Worm (Caenorhabditis elegans) whole organism, late embryonic: ENCODE results near the gene mrps-26.

ENCODE experiments used
- C38D4.7 ChIP-seq: fragments of 200-800 bp; sonication (Bioruptor generic); optimal IDR thresholded peaks from 2 replicates; lab custom pipeline; 2018; ENCODE audit warnings: mild to moderate bottlenecking, missing genetic modification characterization, moderate library complexity, missing compliant biosample characterization
- ceh-18 ChIP-seq: sonication (generic microtip); optimal IDR thresholded peaks from 2 replicates; lab custom pipeline; 2016; ENCODE audit warnings: missing genetic modification characterization, missing compliant biosample characterization
- ceh-30 ChIP-seq: fragments of 150-350 bp; optimal IDR thresholded peaks from 2 replicates; lab custom pipeline; 2014; ENCODE audit warnings: missing biosample characterization, missing genetic modification characterization
- ceh-31 ChIP-seq: sonication (generic microtip); optimal IDR thresholded peaks from 2 replicates; lab custom pipeline; 2016; ENCODE audit warnings: missing genetic modification characterization, missing compliant biosample characterization
- ceh-34 ChIP-seq: sonication (generic microtip); optimal IDR thresholded peaks from 2 replicates; lab custom pipeline; 2016; ENCODE audit warnings: mild to moderate bottlenecking, missing genetic modification characterization, missing compliant biosample characterization
- ceh-6 ChIP-seq: fragments of 200-800 bp; sonication (Bioruptor generic); optimal IDR thresholded peaks from 2 replicates; lab custom pipeline; 2018; ENCODE audit warnings: mild to moderate bottlenecking, missing genetic modification characterization, missing compliant biosample characterization
- che-1 ChIP-seq: sonication (generic microtip); optimal IDR thresholded peaks from 2 replicates; lab custom pipeline; 2016; ENCODE audit warnings: mild to moderate bottlenecking, missing genetic modification characterization, missing compliant biosample characterization
- dmd-4 ChIP-seq: sonication (generic microtip); optimal IDR thresholded peaks from 2 replicates; lab custom pipeline; 2016; ENCODE audit warnings: borderline replicate concordance, missing genetic modification characterization, missing compliant biosample characterization
- dve-1 ChIP-seq: sonication (generic microtip); optimal IDR thresholded peaks from 2 replicates; lab custom pipeline; 2017; ENCODE audit warnings: antibody characterized with exemption, mild to moderate bottlenecking, missing genetic modification characterization, missing compliant biosample characterization
- elt-2 ChIP-seq: sonication (generic microtip); optimal IDR thresholded peaks from 2 replicates; lab custom pipeline; 2016; ENCODE audit warnings: missing genetic modification reagents, missing genetic modification characterization, missing compliant biosample characterization
- ets-4 ChIP-seq: sonication (generic microtip); optimal IDR thresholded peaks from 2 replicates; lab custom pipeline; 2016; ENCODE audit warnings: missing genetic modification characterization, missing compliant biosample characterization
- eyg-1 ChIP-seq: sonication (generic microtip); optimal IDR thresholded peaks from 2 replicates; lab custom pipeline; 2016; ENCODE audit warnings: missing genotype, missing genetic modification characterization, missing compliant biosample characterization
- fkh-6 ChIP-seq: sonication (generic microtip); optimal IDR thresholded peaks from 2 replicates; lab custom pipeline; 2016; ENCODE audit warnings: missing genetic modification characterization, missing compliant biosample characterization
- hlh-13 ChIP-seq: fragments of 200-800 bp; sonication (Bioruptor generic); optimal IDR thresholded peaks from 2 replicates; lab custom pipeline; 2018; ENCODE audit warnings: mild to moderate bottlenecking, missing genetic modification characterization, missing compliant biosample characterization
- hlh-30 ChIP-seq: sonication (generic microtip); optimal IDR thresholded peaks from 2 replicates; lab custom pipeline; 2017; ENCODE audit warnings: antibody characterized with exemption, missing genetic modification characterization, missing compliant biosample characterization; ENCODE audit not compliant: insufficient read depth
- lim-6 ChIP-seq: sonication (generic microtip); optimal IDR thresholded peaks from 2 replicates; lab custom pipeline; 2016; ENCODE audit warnings: missing genetic modification characterization, missing compliant biosample characterization
- nfya-1 ChIP-seq: sonication (generic microtip); optimal IDR thresholded peaks from 2 replicates; lab custom pipeline; 2017; ENCODE audit warnings: missing genetic modification characterization, mild to moderate bottlenecking, missing compliant biosample characterization, antibody characterized with exemption, moderate library complexity
- nhr-11 ChIP-seq: fragments of 150-350 bp; optimal IDR thresholded peaks from 2 replicates; lab custom pipeline; 2014; ENCODE audit warnings: missing biosample characterization, missing genetic modification characterization
- nhr-232 ChIP-seq: sonication (generic microtip); optimal IDR thresholded peaks from 2 replicates; lab custom pipeline; 2016; ENCODE audit warnings: missing genetic modification characterization, missing compliant biosample characterization
- odd-2 ChIP-seq: sonication (generic microtip); optimal IDR thresholded peaks from 2 replicates; lab custom pipeline; 2017; ENCODE audit warnings: antibody characterized with exemption, mild to moderate bottlenecking, missing genetic modification characterization, missing compliant biosample characterization
- pax-1 ChIP-seq: fragments of 150-350 bp; optimal IDR thresholded peaks from 2 replicates; lab custom pipeline; 2014; ENCODE audit warnings: missing biosample characterization, missing genetic modification characterization
- pha-2 ChIP-seq: sonication (generic microtip); optimal IDR thresholded peaks from 2 replicates; lab custom pipeline; 2017; ENCODE audit warnings: mild to moderate bottlenecking, missing genetic modification characterization, missing compliant biosample characterization
- pha-4 ChIP-seq: fragments of 150-350 bp; optimal IDR thresholded peaks from 2 replicates; lab custom pipeline; 2018; ENCODE audit warnings: missing biosample characterization, missing genetic modification reagents, missing genetic modification characterization
- rnt-1 ChIP-seq: sonication (generic microtip); optimal IDR thresholded peaks from 2 replicates; lab custom pipeline; 2016; ENCODE audit warnings: missing genetic modification characterization, missing compliant biosample characterization
- sdc-2 ChIP-seq: sonication (generic microtip); optimal IDR thresholded peaks from 2 replicates; lab custom pipeline; 2016; ENCODE audit warnings: missing genotype, missing genetic modification characterization, missing compliant biosample characterization
- sox-4 ChIP-seq: sonication (generic microtip); optimal IDR thresholded peaks from 2 replicates; lab custom pipeline; 2017; ENCODE audit warnings: mild to moderate bottlenecking, missing genetic modification characterization, inconsistent platforms, missing compliant biosample characterization
- syd-9 ChIP-seq: sonication (generic microtip); optimal IDR thresholded peaks from 2 replicates; lab custom pipeline; 2016; ENCODE audit warnings: mild to moderate bottlenecking, missing genetic modification characterization, moderate library complexity, missing compliant biosample characterization
- unc-3 ChIP-seq, 2 experiments: fragments of 200-800 bp in 1 of 2; sonication (Bioruptor generic) in 1 of 2; sonication (generic microtip) in 1 of 2; conservative IDR thresholded peaks in 1 of 2; optimal IDR thresholded peaks in 1 of 2; 2 replicates each; pipeline versions ENCODE4 v1.3.6 to Lab custom; 2016 to 2022; ENCODE audit warnings: missing compliant biosample characterization in 2 of 2, missing genetic modification characterization in 2 of 2, missing genetic modification reagents in 1 of 2
- unc-42 ChIP-seq: sonication (generic microtip); optimal IDR thresholded peaks from 2 replicates; lab custom pipeline; 2016; ENCODE audit warnings: missing genotype, missing genetic modification characterization, missing compliant biosample characterization
- unc-55 ChIP-seq: sonication (generic microtip); optimal IDR thresholded peaks from 2 replicates; lab custom pipeline; 2017; ENCODE audit warnings: missing biosample characterization, missing genetic modification reagents, missing genetic modification characterization
- ztf-16 ChIP-seq: sonication (generic microtip); optimal IDR thresholded peaks from 2 replicates; lab custom pipeline; 2017; ENCODE audit warnings: missing genetic modification characterization, missing compliant biosample characterization

Gene mrps-26

DNA sequence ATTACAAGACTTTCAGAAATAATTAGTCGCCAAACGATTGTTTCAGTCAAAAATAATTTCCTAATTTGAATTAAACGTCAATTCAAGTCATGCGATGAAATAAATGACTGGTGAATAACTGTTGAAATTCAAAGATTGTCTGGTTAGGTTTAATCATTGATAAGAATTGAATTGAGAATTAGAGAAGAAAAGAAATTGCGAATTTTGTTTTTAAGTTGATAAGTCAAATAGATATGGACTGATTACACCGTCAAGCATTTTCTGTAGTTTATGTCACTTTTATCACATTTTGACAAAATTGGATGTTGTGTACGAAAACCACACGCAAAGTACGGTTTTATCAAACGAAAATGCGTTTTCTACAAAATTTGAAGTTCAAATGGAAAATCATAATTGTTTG, 33.1 kb upstream of the mrps-26 start:
- TF ChIP-seq elt-2 (tag; lab: Kevin White, UChicago) (peak; percentile 47), hlh-13 (GFP tag; lab: Kevin White, UChicago) (no peak)

ce11 chrIII:5202641-5203040, 31.8 kb upstream of the mrps-26 start:
- TF ChIP-seq ceh-18 (tag; lab: Kevin White, UChicago), result peak; percentile 20
- peak; percentile 5 for TF ChIP-seq elt-2 (tag; lab: Kevin White, UChicago)
- TF ChIP-seq nfya-1 (tag; lab: Kevin White, UChicago), result peak; percentile 66
- TF ChIP-seq ceh-31 (tag; lab: Kevin White, UChicago), result no peak
- peak; percentile 34 for TF ChIP-seq ets-4 (tag; lab: Kevin White, UChicago)
- no peak for TF ChIP-seq ceh-6 (GFP tag; lab: Kevin White, UChicago)
- TF ChIP-seq, all 69 proteins: peak for 4

DNA sequence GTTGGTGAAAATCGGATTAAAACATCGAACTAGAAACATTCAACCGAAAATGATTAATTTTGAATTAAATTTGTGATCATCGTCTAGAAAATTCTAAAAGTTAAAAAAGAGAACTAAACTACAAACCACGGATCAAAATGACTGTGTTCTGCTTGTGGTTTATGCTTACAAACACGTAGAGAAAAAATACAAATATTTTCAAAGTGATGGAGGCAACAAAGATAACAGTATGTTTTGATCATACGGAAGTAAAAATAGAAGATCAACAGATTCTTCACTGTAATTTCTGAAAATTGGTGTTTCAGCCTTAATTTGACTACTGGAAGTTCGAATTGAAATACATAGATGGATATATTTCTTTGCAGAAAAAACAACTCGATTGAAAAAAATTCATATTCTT, 31.1 kb upstream of the mrps-26 start:
- no peak for TF ChIP-seq sdc-2
- no peak for TF ChIP-seq odd-2 (tag; lab: Kevin White, UChicago)
- no peak for TF ChIP-seq nhr-232 (tag; lab: Kevin White, UChicago)
- TF ChIP-seq unc-42 (tag; lab: Kevin White, UChicago), result no peak
- TF ChIP-seq sox-4 (tag; lab: Kevin White, UChicago), result no peak
- no peak for TF ChIP-seq syd-9 (tag; lab: Kevin White, UChicago)
- no peak for TF ChIP-seq unc-3 (GFP tag; conservative IDR thresholded peaks at IDR 0.05; lab: Robert Waterston, UW)
- no peak for TF ChIP-seq unc-3 (tag; optimal IDR thresholded peaks at IDR 0.05; lab: Kevin White, UChicago)
- no peak for TF ChIP-seq nhr-11 (tag; lab: Kevin White, UChicago)
- TF ChIP-seq pax-1, result no peak
- TF ChIP-seq dmd-4 (tag; lab: Kevin White, UChicago), result no peak
- TF ChIP-seq hlh-30 (tag; lab: Kevin White, UChicago), result no peak
- no peak for TF ChIP-seq ztf-16 (tag; lab: Kevin White, UChicago)
- no peak for TF ChIP-seq ceh-31 (tag; lab: Kevin White, UChicago)
- no peak for TF ChIP-seq ceh-34
- TF ChIP-seq unc-55 (GFP tag; lab: Kevin White, UChicago), result no peak
- TF ChIP-seq rnt-1 (tag; lab: Kevin White, UChicago), result no peak

- TF ChIP-seq rnt-1 (tag; lab: Kevin White, UChicago) (no peak), C38D4.7 (GFP tag; lab: Kevin White, UChicago) (peak; percentile 7)
Measured at ce11 chrIII:5206861-5207414, 27.5 kb upstream of the mrps-26 start, which contains the start of gene morc-1. Gene morc-1, minus strand, starts transcription at chrIII:5206911.

DNA sequence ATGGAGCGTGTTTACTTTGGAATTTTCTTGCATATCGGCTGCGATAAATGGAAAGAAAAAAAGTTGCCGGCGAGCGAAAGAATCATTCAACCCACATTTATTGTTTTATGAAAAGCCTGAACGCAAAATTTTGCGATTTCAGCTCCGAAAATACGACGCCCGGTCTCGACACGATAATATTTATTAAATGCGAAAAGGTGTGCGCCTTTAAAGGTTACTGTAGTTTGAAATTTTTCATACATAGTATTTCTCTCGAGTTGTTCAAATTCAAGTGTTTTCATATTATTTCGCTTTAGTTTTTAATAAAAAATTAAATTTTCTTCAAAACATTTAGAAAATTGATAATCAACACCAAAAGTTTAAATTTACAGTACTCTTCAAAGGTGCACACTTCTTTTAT, 25.4 kb upstream of the mrps-26 start, which contains the start of gene syx-16:
Gene syx-16 (minus strand): TSS at position 118 of the 400 bp plus-strand sequence.
- TF ChIP-seq elt-2 (tag; lab: Kevin White, UChicago) (no peak), pha-2 (tag; lab: Kevin White, UChicago) (no peak), lim-6 (tag; lab: Kevin White, UChicago) (no peak), ceh-31 (tag; lab: Kevin White, UChicago) (no peak), unc-55 (GFP tag; lab: Kevin White, UChicago) (no peak), eyg-1 (tag; lab: Kevin White, UChicago) (no peak), ceh-30 (tag; lab: Kevin White, UChicago) (no peak), pax-1 (no peak), fkh-6 (no peak), dve-1 (tag; lab: Kevin White, UChicago) (no peak), che-1 (no peak), ceh-34 (no peak)
- TF ChIP-seq, all 69 proteins: peak for 0

- TF ChIP-seq pha-4, result no peak
- TF ChIP-seq unc-55 (GFP tag; lab: Kevin White, UChicago), result peak; percentile 12
- TF ChIP-seq, all 69 proteins: peak for 1
Measured at ce11 chrIII:5210269-5210668, 24.1 kb upstream of the mrps-26 start.
